Fruit fly (Drosophila melanogaster) whole organism, pupa: Measurements from ENCODE around the gene Idua.

Source experiments
- CG10348 ChIP-seq: fragments of 200-800 bp; sonication (Bioruptor generic); IDR thresholded peaks from 2 replicates; pipeline ENCODE4 v1.3.6; 2022; ENCODE audit warnings: missing biosample characterization, missing genetic modification characterization
- CG13204 ChIP-seq: fragments of 200-800 bp; sonication (Bioruptor generic); optimal IDR thresholded peaks from 2 replicates; lab custom pipeline; 2018; ENCODE audit warnings: missing biosample characterization, mild to moderate bottlenecking, missing genetic modification characterization, moderate library complexity
- CG14655 ChIP-seq: fragments of 200-800 bp; sonication (Bioruptor generic); optimal IDR thresholded peaks from 3 replicates; lab custom pipeline; 2017; ENCODE audit warnings: mild to moderate bottlenecking, missing biosample characterization, missing genetic modification reagents, missing genetic modification characterization
- CG15710 ChIP-seq: fragments of 200-800 bp; sonication (Bioruptor generic); optimal IDR thresholded peaks from 2 replicates; lab custom pipeline; 2018; ENCODE audit warnings: missing biosample characterization, mild to moderate bottlenecking, missing genetic modification characterization, moderate library complexity
- CG32121 ChIP-seq: fragments of 200-800 bp; sonication (Bioruptor generic); IDR thresholded peaks from 2 replicates; pipeline ENCODE4 v1.3.6; 2022; ENCODE audit warnings: missing biosample characterization, missing genetic modification characterization
- CG34367 ChIP-seq: fragments of 200-800 bp; sonication (Bioruptor generic); optimal IDR thresholded peaks from 2 replicates; lab custom pipeline; 2018; ENCODE audit warnings: missing biosample characterization, mild to moderate bottlenecking, missing genetic modification characterization
- CG4496 ChIP-seq: fragments of 200-800 bp; sonication (Bioruptor generic); IDR thresholded peaks from 3 replicates; pipeline ENCODE4 v1.3.6; 2022; ENCODE audit warnings: missing biosample characterization, missing genetic modification characterization
- CG8159 ChIP-seq: fragments of 200-800 bp; sonication (Bioruptor generic); optimal IDR thresholded peaks from 3 replicates; lab custom pipeline; 2018; ENCODE audit warnings: missing biosample characterization, mild to moderate bottlenecking, missing genetic modification characterization, moderate library complexity
- CG8301 ChIP-seq: fragments of 200-800 bp; sonication (Bioruptor generic); optimal IDR thresholded peaks from 2 replicates; lab custom pipeline; 2018; ENCODE audit warnings: missing biosample characterization, mild to moderate bottlenecking, missing genetic modification characterization
- CG9948 ChIP-seq: fragments of 200-800 bp; sonication (Bioruptor generic); optimal IDR thresholded peaks from 2 replicates; lab custom pipeline; 2018; ENCODE audit warnings: missing biosample characterization, mild to moderate bottlenecking, missing genetic modification characterization, moderate library complexity
- EcR ChIP-seq: fragments of 200-800 bp; sonication (Bioruptor generic); optimal IDR thresholded peaks from 3 replicates; lab custom pipeline; 2019; ENCODE audit warnings: missing biosample characterization, missing genetic modification characterization, mild to moderate bottlenecking, moderate library complexity, missing genetic modification reagents
- Ets98B ChIP-seq: fragments of 200-800 bp; sonication (Bioruptor generic); IDR thresholded peaks from 2 replicates; pipeline ENCODE4 v1.3.6; 2022; ENCODE audit warnings: missing biosample characterization, missing genetic modification characterization
- Pif1A ChIP-seq: fragments of 200-800 bp; sonication (Bioruptor generic); optimal IDR thresholded peaks from 3 replicates; lab custom pipeline; 2016; ENCODE audit warnings: missing biosample characterization, missing genetic modification characterization
- Pif1B ChIP-seq: fragments of 200-800 bp; sonication (Bioruptor generic); optimal IDR thresholded peaks from 3 replicates; lab custom pipeline; 2016; ENCODE audit warnings: missing biosample characterization, missing genetic modification characterization
- Snoo ChIP-seq: fragments of 200-800 bp; sonication (Bioruptor generic); optimal IDR thresholded peaks from 3 replicates; lab custom pipeline; 2017; ENCODE audit warnings: missing biosample characterization, mild to moderate bottlenecking, missing genetic modification characterization, inconsistent platforms
- fd96Ca ChIP-seq: fragments of 200-800 bp; sonication (Bioruptor generic); IDR thresholded peaks from 3 replicates; pipeline ENCODE4 v1.3.6; 2022; ENCODE audit warnings: missing biosample characterization, missing genetic modification characterization
- gl ChIP-seq: fragments of 200-800 bp; sonication (Bioruptor generic); optimal IDR thresholded peaks from 2 replicates; lab custom pipeline; 2018; ENCODE audit warnings: missing biosample characterization, mild to moderate bottlenecking, missing genetic modification characterization
- rn ChIP-seq: fragments of 200-800 bp; sonication (Bioruptor generic); IDR thresholded peaks from 2 replicates; pipeline ENCODE4 v1.3.6; 2022; ENCODE audit warnings: missing biosample characterization, missing genetic modification characterization

Idua gene

dm6 chr2L:11061155-11061554 is 51.7 kb downstream of the Idua start:
- TF ChIP-seq CG14655 (GFP tag; lab: Kevin White, UChicago): no peak
- no peak for TF ChIP-seq rn (GFP tag; lab: Robert Waterston, UW)
- TF ChIP-seq fd96Ca: no peak
- no peak for TF ChIP-seq Pif1A
- TF ChIP-seq CG9948 (tag; lab: Kevin White, UChicago): no peak
- no peak for TF ChIP-seq CG10348 (GFP tag; lab: Robert Waterston, UW)
- peak; percentile 71 for TF ChIP-seq EcR (GFP tag; lab: Kevin White, UChicago)
- peak; percentile 52 for TF ChIP-seq CG13204 (GFP tag; lab: Kevin White, UChicago)
- no peak for TF ChIP-seq CG8301
- no peak for TF ChIP-seq CG8159 (tag; lab: Kevin White, UChicago)
- no peak for TF ChIP-seq CG32121
- TF ChIP-seq CG34367 (tag; lab: Kevin White, UChicago): no peak
- no peak for TF ChIP-seq gl
- no peak for TF ChIP-seq CG15710 (tag; lab: Kevin White, UChicago)
- no peak for TF ChIP-seq Snoo (tag; lab: Kevin White, UChicago)
- TF ChIP-seq Pif1B (GFP tag; lab: Kevin White, UChicago): no peak
- no peak for TF ChIP-seq CG4496 (GFP tag; lab: Robert Waterston, UW)
- peak; percentile 14; the same call in 1 of the 2 replicates for TF ChIP-seq Ets98B (GFP tag; lab: Robert Waterston, UW)
